Fruit fly (Drosophila melanogaster): Measurements from ENCODE around the gene ham.

- TF ChIP-seq pan (optimal IDR thresholded peaks at IDR 0.05) (no peak), psq (optimal IDR thresholded peaks at IDR 0.05) (no peak), Dll (optimal IDR thresholded peaks at IDR 0.05) (no peak), CG8478 (optimal IDR thresholded peaks at IDR 0.05) (no peak), usp (GFP tag; optimal IDR thresholded peaks at IDR 0.05) (no peak), EcR (GFP tag; optimal IDR thresholded peaks at IDR 0.05) (no peak)
Measured at dm6 chr2L:18732291-18732690, 60.4 kb downstream of the ham start, which contains the start of gene CG10348.
